Worm (Caenorhabditis elegans): ENCODE measurements around the gene nhr-18.

DNA sequence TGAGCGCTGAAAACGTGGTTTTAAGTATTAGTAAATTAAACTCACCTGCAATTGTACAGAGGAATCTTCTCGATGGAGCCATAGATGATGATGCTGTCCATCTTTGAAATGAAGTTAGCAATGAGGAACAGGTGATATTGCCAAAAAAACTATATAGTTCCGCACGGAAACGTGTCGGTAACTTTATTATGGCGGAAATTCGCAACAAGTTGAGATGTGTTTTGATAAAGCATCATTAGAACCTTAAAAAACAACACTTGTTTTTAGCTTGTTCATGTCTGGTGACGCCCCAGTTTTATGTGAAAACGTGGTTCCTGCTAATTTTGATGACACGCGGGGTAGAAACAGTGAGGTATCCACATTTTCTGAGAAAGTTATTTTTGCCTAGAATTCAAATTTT, 20.8 kb upstream of the nhr-18 start, which contains the start of gene srt-40:
- TF ChIP-seq him-1 (tag; optimal IDR thresholded peaks at IDR 0.05), result no peak
- TF ChIP-seq W03F9.2 (tag; optimal IDR thresholded peaks at IDR 0.05), result no peak
- no peak for TF ChIP-seq dao-5 (tag; optimal IDR thresholded peaks at IDR 0.05)
